Fruit fly (Drosophila melanogaster): ENCODE measurements around the gene Wnt4.

The Wnt4 gene

dm6 chr2L:7258105-7258504, 18.9 kb downstream of the Wnt4 start (continued):
- TF ChIP-seq NK7.1 (GFP tag; optimal IDR thresholded peaks at IDR 0.05) (no peak), sens (GFP tag) (peak; percentile 86), CG6791 (GFP tag; IDR thresholded peaks at IDR 0.05; ENCODE audit: partially characterized antibody) (peak; percentile 59; the same call in 2 of the 3 replicates), CrebB (tag; optimal IDR thresholded peaks at IDR 0.05) (no peak), CG7786 (GFP tag; optimal IDR thresholded peaks at IDR 0.05) (peak; percentile 1), CG2889 (GFP tag; IDR thresholded peaks at IDR 0.05) (no peak), CG10321 (GFP tag; IDR thresholded peaks at IDR 0.05) (no peak), kah (GFP tag; optimal IDR thresholded peaks at IDR 0.05) (no peak), CG17568 (GFP tag; optimal IDR thresholded peaks at IDR 0.05) (no peak), Dip3 (GFP tag; optimal IDR thresholded peaks at IDR 0.05) (peak; percentile 1), CG16863 (GFP tag; optimal IDR thresholded peaks at IDR 0.05) (peak; percentile 12), grau (tag; optimal IDR thresholded peaks at IDR 0.05) (peak; percentile 68), CG7372 (GFP tag; IDR thresholded peaks at IDR 0.05) (peak; percentile 22; the same call in 1 of the 2 replicates), unc-4 (GFP tag; IDR thresholded peaks at IDR 0.05; ENCODE audit: partially characterized antibody) (no peak), CG5245 (GFP tag; optimal IDR thresholded peaks at IDR 0.05) (peak; percentile 78), en (GFP tag; optimal IDR thresholded peaks at IDR 0.05) (no peak), ap (GFP tag; IDR thresholded peaks at IDR 0.05) (no peak), ash1 (GFP tag; optimal IDR thresholded peaks at IDR 0.05) (no peak), CG8944 (GFP tag; optimal IDR thresholded peaks at IDR 0.05) (peak; percentile 50), CG15601 (tag; optimal IDR thresholded peaks at IDR 0.05) (peak; percentile 40), abd-A (tag; optimal IDR thresholded peaks at IDR 0.05) (no peak), Lpt (GFP tag; optimal IDR thresholded peaks at IDR 0.05) (no peak), HLH3B (GFP tag; IDR thresholded peaks at IDR 0.05) (no peak), CG12236 (GFP tag; optimal IDR thresholded peaks at IDR 0.05) (no peak), CG14710 (tag; optimal IDR thresholded peaks at IDR 0.05) (peak; percentile 38), CG2129 (GFP tag; IDR thresholded peaks at IDR 0.05; ENCODE audit: partially characterized antibody) (no peak), Atf6 (GFP tag; IDR thresholded peaks at IDR 0.05) (no peak; the same call in 1 of the 2 replicates), CG10959 (GFP tag; IDR thresholded peaks at IDR 0.05) (no peak), CG4404 (GFP tag; IDR thresholded peaks at IDR 0.05) (no peak), mirr (GFP tag; optimal IDR thresholded peaks at IDR 0.05) (no peak), lbe (GFP tag; optimal IDR thresholded peaks at IDR 0.05) (no peak), CG11456 (GFP tag; IDR thresholded peaks at IDR 0.05) (peak; percentile 88), vvl (GFP tag; IDR thresholded peaks at IDR 0.05) (peak; percentile 70), unpg (GFP tag; optimal IDR thresholded peaks at IDR 0.05) (peak; percentile 34), Hr51 (GFP tag; optimal IDR thresholded peaks at IDR 0.05) (peak; percentile 32 to 40), CG31388 (GFP tag; optimal IDR thresholded peaks at IDR 0.05) (peak; percentile 13), lmd (GFP tag; IDR thresholded peaks at IDR 0.05) (peak; percentile 45; the same call in 1 of the 2 replicates), Vsx1 (GFP tag; optimal IDR thresholded peaks at IDR 0.05) (no peak), CG15514 (GFP tag; optimal IDR thresholded peaks at IDR 0.05) (no peak), NfI (GFP tag; optimal IDR thresholded peaks at IDR 0.05) (peak; percentile 71), CG4282 (GFP tag; optimal IDR thresholded peaks at IDR 0.05) (no peak), CG4617 (GFP tag; optimal IDR thresholded peaks at IDR 0.05; ENCODE audit: borderline replicate concordance) (no peak)

dm6 chr2L:7257212-7257611, 19.8 kb downstream of the Wnt4 start, which contains the start of gene CG31909:
TSS of gene CG31909 (plus strand) at chr2L:7257512.
- TF ChIP-seq CG15601 (tag; optimal IDR thresholded peaks at IDR 0.05) (no peak), crp (GFP tag; optimal IDR thresholded peaks at IDR 0.05) (no peak), unc-4 (GFP tag; IDR thresholded peaks at IDR 0.05; ENCODE audit: partially characterized antibody) (no peak), vnd (GFP tag; IDR thresholded peaks at IDR 0.05; ENCODE audit: partially characterized antibody) (no peak), Neu2 (GFP tag; optimal IDR thresholded peaks at IDR 0.05; ENCODE audit: borderline replicate concordance) (no peak), zfh2 (GFP tag; optimal IDR thresholded peaks at IDR 0.05) (no peak), Dek (tag; optimal IDR thresholded peaks at IDR 0.05) (no peak)

All from whole organism, embryonic.